Worm (Caenorhabditis elegans) whole organism, L2 larva: ENCODE data around the gene tsp-1.

Source experiments
- F13H6.1 ChIP-seq: sonication (generic microtip); optimal IDR thresholded peaks from 2 replicates; lab custom pipeline; 2016; ENCODE audit warnings: missing genetic modification characterization, missing compliant biosample characterization
- Y55F3AM.14 ChIP-seq: fragments of 200-800 bp; sonication (Bioruptor generic); optimal IDR thresholded peaks from 2 replicates; lab custom pipeline; 2018; ENCODE audit warnings: mild to moderate bottlenecking, missing genetic modification characterization, missing compliant biosample characterization
- ZK546.5 ChIP-seq: sonication (generic microtip); optimal IDR thresholded peaks from 2 replicates; lab custom pipeline; 2017; ENCODE audit warnings: missing biosample characterization, missing genetic modification characterization
- alr-1 ChIP-seq: fragments of 150-350 bp; optimal IDR thresholded peaks from 2 replicates; lab custom pipeline; 2014; ENCODE audit warnings: missing biosample characterization, missing genetic modification characterization
- aly-2 ChIP-seq: fragments of 150-350 bp; optimal IDR thresholded peaks from 2 replicates; lab custom pipeline; 2014; ENCODE audit warnings: missing biosample characterization, missing genetic modification characterization
- dmd-4 ChIP-seq: sonication (generic microtip); optimal IDR thresholded peaks from 2 replicates; lab custom pipeline; 2017; ENCODE audit warnings: missing biosample characterization, missing genetic modification characterization
- elt-1 ChIP-seq: fragments of 150-350 bp; optimal IDR thresholded peaks from 2 replicates; lab custom pipeline; 2014; ENCODE audit warnings: missing biosample characterization, missing genetic modification characterization
- elt-3 ChIP-seq: sonication (generic microtip); optimal IDR thresholded peaks from 2 replicates; lab custom pipeline; 2017; ENCODE audit warnings: missing biosample characterization, missing genetic modification characterization
- lsy-2 ChIP-seq, 2 experiments: fragments of 150-350 bp in 1 of 2; sonication (generic microtip) in 1 of 2; optimal IDR thresholded peaks; 2 replicates each; lab custom pipeline; 2014 to 2017; ENCODE audit warnings: missing biosample characterization in 2 of 2, missing genetic modification characterization in 2 of 2
- mbf-1 ChIP-seq: sonication (generic microtip); optimal IDR thresholded peaks from 2 replicates; lab custom pipeline; 2017; ENCODE audit warnings: missing biosample characterization, missing genetic modification characterization
- nhr-10 ChIP-seq: sonication (generic microtip); optimal IDR thresholded peaks from 2 replicates; lab custom pipeline; 2017; ENCODE audit warnings: missing biosample characterization, missing genetic modification characterization
- nhr-11 ChIP-seq: fragments of 150-350 bp; optimal IDR thresholded peaks from 2 replicates; lab custom pipeline; 2014; ENCODE audit warnings: missing biosample characterization, missing genetic modification characterization
- nhr-12 ChIP-seq: fragments of 150-350 bp; optimal IDR thresholded peaks from 2 replicates; lab custom pipeline; 2014; ENCODE audit warnings: missing biosample characterization, missing genetic modification characterization
- nhr-21 ChIP-seq: fragments of 150-350 bp; optimal IDR thresholded peaks from 2 replicates; lab custom pipeline; 2014; ENCODE audit warnings: missing biosample characterization, missing genetic modification characterization
- nhr-6 ChIP-seq: fragments of 150-350 bp; optimal IDR thresholded peaks from 2 replicates; lab custom pipeline; 2014; ENCODE audit warnings: missing biosample characterization, missing genetic modification characterization
- sma-3 ChIP-seq: sonication (generic microtip); optimal IDR thresholded peaks from 2 replicates; lab custom pipeline; 2016; ENCODE audit warnings: missing genetic modification reagents, missing genetic modification characterization, missing compliant biosample characterization
- sma-9 ChIP-seq, 2 experiments: fragments of 150-350 bp in 1 of 2; sonication (generic microtip) in 1 of 2; optimal IDR thresholded peaks; 2 replicates each; lab custom pipeline; 2014 to 2016; ENCODE audit warnings: missing genetic modification characterization in 2 of 2, mild to moderate bottlenecking in 1 of 2, missing biosample characterization in 1 of 2, missing compliant biosample characterization in 1 of 2, missing genetic modification reagents in 1 of 2, moderate library complexity in 1 of 2
- snpc-4 ChIP-seq: fragments of 150-350 bp; optimal IDR thresholded peaks from 2 replicates; lab custom pipeline; 2014; ENCODE audit warnings: missing biosample characterization, missing genetic modification characterization
- unc-62 ChIP-seq: fragments of 150-350 bp; optimal IDR thresholded peaks from 2 replicates; lab custom pipeline; 2014; ENCODE audit warnings: missing biosample characterization, missing genetic modification reagents, missing genetic modification characterization
- ztf-11 ChIP-seq: sonication (generic microtip); optimal IDR thresholded peaks from 2 replicates; lab custom pipeline; 2017; ENCODE audit warnings: missing biosample characterization, missing genetic modification characterization
- ztf-4 ChIP-seq: fragments of 150-350 bp; optimal IDR thresholded peaks from 2 replicates; lab custom pipeline; 2014; ENCODE audit warnings: missing biosample characterization, missing genetic modification characterization

tsp-1 gene

DNA sequence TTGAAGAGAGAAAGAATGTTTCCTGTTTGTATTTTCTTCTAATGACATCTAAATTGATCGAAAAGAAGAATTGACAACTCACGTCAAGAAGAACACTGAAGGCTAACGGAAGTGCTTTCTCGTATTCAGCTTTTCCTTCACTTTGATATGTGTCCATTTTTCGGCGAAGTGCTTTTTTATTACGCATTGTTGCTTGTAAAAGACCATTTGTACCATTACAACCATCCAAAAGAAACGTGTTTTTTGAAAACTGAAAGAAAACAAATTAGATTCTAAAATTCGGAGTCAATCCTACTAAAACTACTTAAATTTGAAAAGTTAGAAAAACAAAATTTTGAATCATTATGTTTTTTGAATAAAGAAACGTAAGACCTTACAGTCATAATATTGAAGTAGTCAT is 40.2 kb downstream of the tsp-1 start:
- TF ChIP-seq sma-3 (GFP tag; lab: Kevin White, UChicago) = no peak
- TF ChIP-seq ZK546.5 (tag; lab: Kevin White, UChicago) = no peak
- no peak for TF ChIP-seq F13H6.1 (tag; lab: Kevin White, UChicago)
- TF ChIP-seq nhr-10 (tag; lab: Kevin White, UChicago) = no peak
- TF ChIP-seq unc-62 = no peak
- TF ChIP-seq ztf-4 (tag; lab: Kevin White, UChicago) = no peak
- no peak for TF ChIP-seq nhr-6 (tag; lab: Kevin White, UChicago)

DNA sequence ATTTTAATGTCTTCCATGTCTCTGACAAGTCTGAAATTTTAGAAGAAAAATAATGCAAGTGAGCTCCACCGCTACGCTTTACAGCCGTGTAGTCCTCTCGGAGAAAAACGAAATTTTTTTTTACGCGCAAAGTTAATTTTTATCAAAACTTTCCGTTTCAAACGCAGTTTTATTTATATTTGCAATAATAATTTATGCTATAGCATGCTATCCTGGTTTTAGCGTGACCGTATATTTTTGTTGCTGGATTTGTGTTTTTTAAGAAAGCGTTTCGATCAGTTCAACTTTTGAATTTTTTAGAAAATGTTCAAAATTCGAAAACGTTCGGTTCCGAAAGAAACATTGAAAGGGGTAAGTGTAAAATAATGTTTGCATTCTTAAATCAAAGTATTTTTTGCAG is 47.5 kb downstream of the tsp-1 start, which contains the start of gene C50C3.1:
Gene C50C3.1, plus strand, starts transcription at position 301 of the 400 bp plus-strand sequence.
- no peak for TF ChIP-seq nhr-21 (tag; lab: Kevin White, UChicago)
- TF ChIP-seq aly-2 (tag; lab: Kevin White, UChicago) = no peak
- no peak for TF ChIP-seq Y55F3AM.14 (GFP tag; lab: Kevin White, UChicago)
- TF ChIP-seq ztf-11 = no peak
- TF ChIP-seq sma-9 (GFP tag; optimal IDR thresholded peaks at IDR 0.05; lab: Kevin White, UChicago) = no peak
- TF ChIP-seq sma-9 (tag; optimal IDR thresholded peaks at IDR 0.05; lab: Kevin White, UChicago) = no peak
- TF ChIP-seq elt-1 = no peak
- TF ChIP-seq ZK546.5 (tag; lab: Kevin White, UChicago) = no peak
- TF ChIP-seq snpc-4 = no peak

DNA sequence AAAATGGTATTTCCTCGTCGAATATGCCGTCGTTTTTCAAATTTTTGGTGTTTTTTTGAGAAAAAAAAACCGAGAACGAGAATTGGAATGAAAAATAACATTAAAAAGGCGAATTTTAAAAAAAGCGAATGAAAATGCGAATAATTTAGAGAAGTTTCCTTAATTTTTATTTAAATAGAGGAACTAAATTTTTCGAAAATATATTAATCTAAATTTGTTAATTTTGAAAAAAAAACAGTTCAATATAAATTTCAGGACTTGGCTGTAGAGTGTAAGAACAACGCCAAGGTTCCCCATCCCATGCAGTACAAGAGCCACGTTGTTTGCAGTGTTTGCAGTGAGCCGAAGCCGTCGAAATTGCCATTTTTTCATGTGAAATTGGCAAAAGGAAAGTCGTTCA is 48.7 kb downstream of the tsp-1 start, which contains the start of gene C50C3.19:
Gene C50C3.19, plus strand, starts transcription at position 301 of the 400 bp plus-strand sequence.
- TF ChIP-seq unc-62 (no peak), dmd-4 (tag; lab: Kevin White, UChicago) (no peak), alr-1 (tag; lab: Kevin White, UChicago) (no peak), mbf-1 (no peak), elt-3 (tag; lab: Kevin White, UChicago) (no peak), lsy-2 (tag; optimal IDR thresholded peaks at IDR 0.05; lab: Kevin White, UChicago) (no peak), nhr-11 (no peak), nhr-12 (tag; lab: Kevin White, UChicago) (no peak), nhr-6 (tag; lab: Kevin White, UChicago) (no peak)
- TF ChIP-seq, all 48 proteins: peak for 0
